Worm (Caenorhabditis elegans) whole organism, L1 larva: Measurements from ENCODE around the gene Y39A1A.2.

ENCODE experiments used
- C04F5.9 ChIP-seq: sonication (generic microtip); optimal IDR thresholded peaks from 2 replicates; lab custom pipeline; 2016; ENCODE audit warnings: missing genetic modification characterization, missing compliant biosample characterization
- C34B4.2 ChIP-seq: sonication (generic microtip); optimal IDR thresholded peaks from 2 replicates; lab custom pipeline; 2017; ENCODE audit warnings: mild to moderate bottlenecking, missing genetic modification characterization, missing compliant biosample characterization
- F16B12.6 ChIP-seq: fragments of 150-350 bp; optimal IDR thresholded peaks from 2 replicates; lab custom pipeline; 2014; ENCODE audit warnings: missing biosample characterization, missing genetic modification characterization
- Y116A8C.19 ChIP-seq: sonication (generic microtip); optimal IDR thresholded peaks from 2 replicates; lab custom pipeline; 2016; ENCODE audit warnings: missing compliant biosample characterization, missing genetic modification characterization, borderline replicate concordance
- aha-1 ChIP-seq: fragments of 150-350 bp; optimal IDR thresholded peaks from 2 replicates; lab custom pipeline; 2014; ENCODE audit warnings: missing biosample characterization, missing genetic modification characterization
- alr-1 ChIP-seq: fragments of 200-800 bp; sonication (Bioruptor generic); optimal IDR thresholded peaks from 2 replicates; lab custom pipeline; 2018; ENCODE audit warnings: borderline replicate concordance, mild to moderate bottlenecking, missing genetic modification characterization, missing compliant biosample characterization
- ama-1 ChIP-seq: fragments of 150-350 bp; optimal IDR thresholded peaks from 2 replicates; lab custom pipeline; 2014
- ceh-63 ChIP-seq: fragments of 200-800 bp; sonication (Bioruptor generic); optimal IDR thresholded peaks from 2 replicates; lab custom pipeline; 2018; ENCODE audit warnings: mild to moderate bottlenecking, missing genetic modification characterization, missing compliant biosample characterization
- ceh-82 ChIP-seq, 3 experiments: fragments of 150-350 bp in 1 of 3; sonication (generic microtip) in 2 of 3; optimal IDR thresholded peaks; 2 replicates each; lab custom pipeline; 2014 to 2017; ENCODE audit warnings: missing biosample characterization in 3 of 3, missing genetic modification characterization in 3 of 3
- ceh-88 ChIP-seq: fragments of 200-800 bp; sonication (Bioruptor generic); IDR thresholded peaks from 2 replicates; pipeline ENCODE4 v1.3.6; 2022; ENCODE audit warnings: missing genetic modification characterization, missing compliant biosample characterization
- ces-1 ChIP-seq: fragments of 150-350 bp; optimal IDR thresholded peaks from 2 replicates; lab custom pipeline; 2014; ENCODE audit warnings: missing biosample characterization, missing genetic modification reagents, missing genetic modification characterization
- dsc-1 ChIP-seq: sonication (generic microtip); optimal IDR thresholded peaks from 2 replicates; lab custom pipeline; 2016; ENCODE audit warnings: mild to moderate bottlenecking, missing genetic modification characterization, missing compliant biosample characterization
- efl-1 ChIP-seq, 4 experiments: fragments of 150-350 bp; optimal IDR thresholded peaks in 3 of 4; peaks in 1 of 4; 1 replicate in 1 of 4; 2 replicates in 3 of 4; lab custom pipeline; 2014; ENCODE audit warnings: missing biosample characterization in 2 of 4, missing genetic modification characterization in 2 of 4, missing genetic modification reagents in 2 of 4
- egl-13 ChIP-seq: sonication (generic microtip); optimal IDR thresholded peaks from 2 replicates; lab custom pipeline; 2016; ENCODE audit warnings: missing genotype, missing genetic modification reagents, missing genetic modification characterization, missing compliant biosample characterization
- egl-27 ChIP-seq, 2 experiments: fragments of 150-350 bp in 1 of 2; sonication (generic microtip); optimal IDR thresholded peaks; 3 replicates each; lab custom pipeline; 2017 to 2018; ENCODE audit warnings: missing biosample characterization in 2 of 2, missing genetic modification characterization in 2 of 2, missing genetic modification reagents in 2 of 2
- elt-2 ChIP-seq: sonication (generic microtip); optimal IDR thresholded peaks from 2 replicates; lab custom pipeline; 2016; ENCODE audit warnings: missing genetic modification characterization, mild to moderate bottlenecking, inconsistent platforms, missing compliant biosample characterization, missing genetic modification reagents
- elt-3 ChIP-seq, 6 experiments: fragments of 150-350 bp in 1 of 6; sonication (generic microtip); optimal IDR thresholded peaks; 2 replicates each; lab custom pipeline; 2017 to 2018; ENCODE audit warnings: missing biosample characterization in 6 of 6, missing genetic modification characterization in 6 of 6, inconsistent platforms in 1 of 6
- fkh-4 ChIP-seq: sonication (generic microtip); optimal IDR thresholded peaks from 2 replicates; lab custom pipeline; 2016; ENCODE audit warnings: missing compliant biosample characterization, missing genetic modification characterization, borderline replicate concordance
- fkh-8 ChIP-seq: sonication (generic microtip); optimal IDR thresholded peaks from 2 replicates; lab custom pipeline; 2016; ENCODE audit warnings: mild to moderate bottlenecking, missing genetic modification characterization, missing compliant biosample characterization
- fos-1 ChIP-seq: fragments of 150-350 bp; optimal IDR thresholded peaks from 2 replicates; lab custom pipeline; 2014; ENCODE audit warnings: missing biosample characterization, missing genetic modification characterization
- grh-1 ChIP-seq: fragments of 200-800 bp; sonication (Bioruptor generic); IDR thresholded peaks from 2 replicates; pipeline ENCODE4 v1.3.6; 2022; ENCODE audit warnings: missing genetic modification reagents, missing genetic modification characterization, missing compliant biosample characterization
- hpl-2 ChIP-seq: fragments of 150-350 bp; optimal IDR thresholded peaks from 2 replicates; lab custom pipeline; 2014; ENCODE audit warnings: missing biosample characterization, missing genetic modification reagents, missing genetic modification characterization
- irx-1 ChIP-seq: sonication (generic microtip); optimal IDR thresholded peaks from 2 replicates; lab custom pipeline; 2016; ENCODE audit warnings: missing genetic modification characterization, missing compliant biosample characterization
- jun-1 ChIP-seq: fragments of 150-350 bp; optimal IDR thresholded peaks from 2 replicates; lab custom pipeline; 2014; ENCODE audit warnings: missing biosample characterization, missing genetic modification reagents, missing genetic modification characterization
- lin-13 ChIP-seq: fragments of 150-350 bp; optimal IDR thresholded peaks from 2 replicates; lab custom pipeline; 2014; ENCODE audit warnings: missing biosample characterization, missing genetic modification reagents, missing genetic modification characterization
- lin-15B ChIP-seq: fragments of 150-350 bp; sonication (generic microtip); optimal IDR thresholded peaks from 3 replicates; lab custom pipeline; 2014; ENCODE audit warnings: missing biosample characterization, missing genetic modification characterization
- lir-3 ChIP-seq: sonication (generic microtip); optimal IDR thresholded peaks from 2 replicates; lab custom pipeline; 2016; ENCODE audit warnings: mild to moderate bottlenecking, missing genetic modification characterization, moderate library complexity, missing compliant biosample characterization; ENCODE audit not compliant: poor library complexity
- mdl-1 ChIP-seq, 2 experiments: fragments of 150-350 bp; optimal IDR thresholded peaks; 2 replicates each; lab custom pipeline; 2014 to 2017; ENCODE audit warnings: missing biosample characterization in 2 of 2, missing genetic modification characterization in 2 of 2, inconsistent platforms in 1 of 2
- nhr-12 ChIP-seq: sonication (generic microtip); optimal IDR thresholded peaks from 2 replicates; lab custom pipeline; 2017; ENCODE audit warnings: missing biosample characterization, missing genetic modification characterization
- nhr-19 ChIP-seq: fragments of 200-800 bp; sonication (Bioruptor generic); conservative IDR thresholded peaks from 2 replicates; pipeline ENCODE4 v1.3.6; 2022; ENCODE audit warnings: missing genetic modification characterization, missing compliant biosample characterization
- nhr-28 ChIP-seq: fragments of 150-350 bp; optimal IDR thresholded peaks from 2 replicates; lab custom pipeline; 2014; ENCODE audit warnings: missing biosample characterization, missing genetic modification characterization
- nhr-47 ChIP-seq: sonication (generic microtip); optimal IDR thresholded peaks from 2 replicates; lab custom pipeline; 2016; ENCODE audit warnings: mild to moderate bottlenecking, missing genetic modification characterization, moderate library complexity, missing compliant biosample characterization
- nhr-71 ChIP-seq: sonication (generic microtip); optimal IDR thresholded peaks from 2 replicates; lab custom pipeline; 2016; ENCODE audit warnings: mild to moderate bottlenecking, missing genetic modification characterization, moderate library complexity, missing compliant biosample characterization
- nhr-76 ChIP-seq: sonication (generic microtip); optimal IDR thresholded peaks from 2 replicates; lab custom pipeline; 2017; ENCODE audit warnings: missing biosample characterization, missing genetic modification characterization
- nhr-84 ChIP-seq: sonication (generic microtip); optimal IDR thresholded peaks from 2 replicates; lab custom pipeline; 2017; ENCODE audit warnings: missing biosample characterization, missing genetic modification characterization
- nhr-90 ChIP-seq: sonication (generic microtip); optimal IDR thresholded peaks from 2 replicates; lab custom pipeline; 2016; ENCODE audit warnings: mild to moderate bottlenecking, missing genetic modification characterization, missing compliant biosample characterization; ENCODE audit not compliant: poor library complexity
- pax-3 ChIP-seq: fragments of 200-800 bp; sonication (Bioruptor generic); optimal IDR thresholded peaks from 2 replicates; lab custom pipeline; 2018; ENCODE audit warnings: mild to moderate bottlenecking, missing genetic modification characterization, moderate library complexity, missing compliant biosample characterization
- pqm-1 ChIP-seq: sonication (generic microtip); optimal IDR thresholded peaks from 3 replicates; lab custom pipeline; 2017; ENCODE audit warnings: missing biosample characterization, missing genetic modification characterization
- snpc-4 ChIP-seq: fragments of 150-350 bp; optimal IDR thresholded peaks from 2 replicates; lab custom pipeline; 2014; ENCODE audit warnings: missing biosample characterization, missing genetic modification characterization
- snu-23 ChIP-seq: sonication (generic microtip); optimal IDR thresholded peaks from 2 replicates; lab custom pipeline; 2016; ENCODE audit warnings: missing genetic modification characterization, missing compliant biosample characterization
- sptf-1 ChIP-seq: fragments of 150-350 bp; optimal IDR thresholded peaks from 2 replicates; lab custom pipeline; 2014; ENCODE audit warnings: missing biosample characterization, missing genetic modification characterization
- sup-37 ChIP-seq: fragments of 200-800 bp; sonication (Bioruptor generic); optimal IDR thresholded peaks from 2 replicates; lab custom pipeline; 2018; ENCODE audit warnings: mild to moderate bottlenecking, missing genetic modification characterization, missing compliant biosample characterization
- tlp-1 ChIP-seq: fragments of 150-350 bp; optimal IDR thresholded peaks from 2 replicates; lab custom pipeline; 2014; ENCODE audit warnings: missing biosample characterization, missing genetic modification characterization
- unc-86 ChIP-seq: sonication (generic microtip); optimal IDR thresholded peaks from 2 replicates; lab custom pipeline; 2016; ENCODE audit warnings: missing genetic modification characterization, missing compliant biosample characterization
- xbp-1 ChIP-seq: sonication (generic microtip); optimal IDR thresholded peaks from 2 replicates; lab custom pipeline; 2016; ENCODE audit warnings: missing genetic modification characterization, missing compliant biosample characterization
- zip-4 ChIP-seq: fragments of 200-800 bp; sonication (Bioruptor generic); optimal IDR thresholded peaks from 2 replicates; lab custom pipeline; 2018; ENCODE audit warnings: mild to moderate bottlenecking, missing genetic modification characterization, moderate library complexity, missing compliant biosample characterization
- ztf-4 ChIP-seq: fragments of 150-350 bp; optimal IDR thresholded peaks from 2 replicates; lab custom pipeline; 2014; ENCODE audit warnings: missing biosample characterization, missing genetic modification characterization

Gene Y39A1A.2

DNA sequence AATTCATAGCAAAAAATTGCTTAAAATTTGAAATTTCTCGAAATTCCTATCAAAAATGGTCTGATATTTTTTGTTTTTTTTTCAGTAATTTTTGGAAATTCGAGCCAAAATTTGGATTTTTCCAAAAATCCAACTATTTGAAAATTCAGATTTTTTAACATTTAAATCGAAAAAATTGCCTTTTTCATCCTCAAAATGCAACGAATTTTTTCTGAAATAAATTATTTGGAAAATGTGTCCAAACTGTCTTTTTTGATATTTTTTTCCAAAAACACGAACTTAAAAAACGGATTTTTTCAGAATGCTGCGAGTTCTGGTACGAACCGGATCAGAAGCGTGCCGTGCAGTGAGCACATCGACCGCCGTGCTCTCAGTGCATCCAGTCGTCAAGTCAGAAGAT, 11.8 kb upstream of the Y39A1A.2 start, which contains the start of gene mrpl-22:
Gene mrpl-22, plus strand, starts transcription at position 301 of the 400 bp plus-strand sequence.
- TF ChIP-seq ceh-82 (tag; optimal IDR thresholded peaks at IDR 0.05; lab: Kevin White, UChicago): no peak
- no peak for TF ChIP-seq F16B12.6
- TF ChIP-seq nhr-28 (tag; lab: Kevin White, UChicago): no peak
- no peak for TF ChIP-seq snu-23
- no peak for TF ChIP-seq C04F5.9 (tag; lab: Kevin White, UChicago)
- no peak for TF ChIP-seq efl-1 (optimal IDR thresholded peaks at IDR 0.05; lab: Kevin White, UChicago)
- TF ChIP-seq efl-1 (GFP tag; optimal IDR thresholded peaks at IDR 0.05 in 1 of 2; lab: Kevin White, UChicago): no peak
- no peak for TF ChIP-seq ceh-63
- TF ChIP-seq snpc-4 (tag; lab: Kevin White, UChicago): no peak
- no peak for TF ChIP-seq pqm-1 (tag; lab: Kevin White, UChicago)
- no peak for TF ChIP-seq lin-13 (GFP tag; lab: Kevin White, UChicago)
- no peak for TF ChIP-seq elt-3 (tag; optimal IDR thresholded peaks at IDR 0.05; lab: Kevin White, UChicago)

ce11 chrIII:10612333-10612732, 9.0 kb upstream of the Y39A1A.2 start, which contains the start of gene Y39A1A.24:
Gene Y39A1A.24 (plus strand): TSS chrIII:10612633.
- no peak for TF ChIP-seq nhr-76 (tag; lab: Kevin White, UChicago)
- TF ChIP-seq, all 84 proteins: peak for 0

DNA sequence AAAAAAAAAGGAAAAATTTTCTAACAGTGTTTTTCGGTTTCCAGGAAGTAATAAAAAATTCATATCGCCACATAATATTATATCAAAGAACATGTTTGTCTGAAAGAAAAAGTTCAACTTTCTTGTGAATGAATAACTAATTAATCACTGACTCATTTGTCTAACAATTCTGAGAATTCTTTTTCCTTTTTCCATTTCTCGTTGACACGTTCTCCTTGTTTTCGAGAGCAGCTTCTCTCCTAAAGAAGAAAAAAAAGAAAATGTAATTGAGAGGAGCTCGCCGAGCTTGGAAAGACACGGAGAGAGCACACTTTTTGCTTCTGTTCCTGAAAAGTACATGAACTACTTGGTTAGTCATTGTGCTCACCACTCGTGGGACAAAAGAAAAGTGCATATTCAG, 4.8 kb upstream of the Y39A1A.2 start:
- TF ChIP-seq efl-1 (optimal IDR thresholded peaks at IDR 0.05; lab: Kevin White, UChicago) (no peak), efl-1 (GFP tag; optimal IDR thresholded peaks at IDR 0.05 in 1 of 2; lab: Kevin White, UChicago) (peak in 1 of 2 experiments; percentile 86), egl-27 (tag; optimal IDR thresholded peaks at IDR 0.05; lab: Kevin White, UChicago) (no peak), sup-37 (GFP tag; lab: Kevin White, UChicago) (no peak), fos-1 (tag; lab: Kevin White, UChicago) (no peak), C34B4.2 (tag; lab: Kevin White, UChicago) (no peak), ztf-4 (tag; lab: Kevin White, UChicago) (no peak), ama-1 (lab: Kevin White, UChicago) (no peak), nhr-76 (tag; lab: Kevin White, UChicago) (no peak), egl-13 (tag; lab: Kevin White, UChicago) (peak; percentile 13), xbp-1 (tag; lab: Kevin White, UChicago) (no peak), hpl-2 (GFP tag; lab: Kevin White, UChicago) (no peak), dsc-1 (tag; lab: Kevin White, UChicago) (peak; percentile 69), irx-1 (tag; lab: Kevin White, UChicago) (no peak), elt-2 (tag; lab: Kevin White, UChicago) (no peak), zip-4 (no peak), nhr-12 (no peak), ceh-82 (tag; optimal IDR thresholded peaks at IDR 0.05; lab: Kevin White, UChicago) (no peak), aha-1 (tag; lab: Kevin White, UChicago) (no peak), jun-1 (tag; lab: Kevin White, UChicago) (no peak), lin-13 (GFP tag; lab: Kevin White, UChicago) (no peak), lin-15B (tag; lab: Kevin White, UChicago) (no peak), elt-3 (tag; optimal IDR thresholded peaks at IDR 0.05; lab: Kevin White, UChicago) (no peak), nhr-19 (no peak), nhr-84 (no peak), fkh-8 (peak; percentile 54), grh-1 (no peak), C04F5.9 (tag; lab: Kevin White, UChicago) (no peak), snu-23 (no peak), ces-1 (no peak), nhr-47 (tag; lab: Kevin White, UChicago) (peak; percentile 36), nhr-90 (tag; lab: Kevin White, UChicago) (no peak), sptf-1 (no peak), mdl-1 (tag; optimal IDR thresholded peaks at IDR 0.05; lab: Kevin White, UChicago) (no peak), alr-1 (tag; lab: Kevin White, UChicago) (no peak), tlp-1 (tag; lab: Kevin White, UChicago) (no peak), lir-3 (tag; lab: Kevin White, UChicago) (no peak), pax-3 (tag; lab: Kevin White, UChicago) (no peak), fkh-4 (no peak), nhr-71 (tag; lab: Kevin White, UChicago) (peak; percentile 41), nhr-28 (tag; lab: Kevin White, UChicago) (no peak), unc-86 (tag; lab: Kevin White, UChicago) (peak; percentile 51), ceh-88 (GFP tag; lab: Robert Waterston, UW) (no peak), Y116A8C.19 (tag; lab: Kevin White, UChicago) (no peak)
